Worm (Caenorhabditis elegans): ENCODE results near the gene mcm-2.

ce11 chrII:12040167-12040566 is 33.7 kb upstream of the mcm-2 start:
- TF ChIP-seq ceh-82 (tag; optimal IDR thresholded peaks at IDR 0.05) (no peak), daf-12 (tag; optimal IDR thresholded peaks at IDR 0.05) (no peak), nhr-12 (tag; optimal IDR thresholded peaks at IDR 0.05) (no peak), tbx-2 (tag; optimal IDR thresholded peaks at IDR 0.05) (no peak), aly-2 (tag; optimal IDR thresholded peaks at IDR 0.05) (no peak), fos-1 (tag; optimal IDR thresholded peaks at IDR 0.05) (no peak)
